Worm (Caenorhabditis elegans) whole organism, L3 larva: ENCODE measurements around the gene srh-92.
"Not testable (repeated sequence)": the region's sequence is repeated elsewhere in the genome, so short reads cannot be mapped to it uniquely, and the experiment has no call there.

ENCODE experiments used
- ZK546.5 ChIP-seq: sonication (generic microtip); optimal IDR thresholded peaks from 2 replicates; lab custom pipeline; 2017; ENCODE audit warnings: missing biosample characterization, missing genetic modification characterization
- aly-2 ChIP-seq: fragments of 150-350 bp; optimal IDR thresholded peaks from 2 replicates; lab custom pipeline; 2014; ENCODE audit warnings: missing biosample characterization, missing genetic modification characterization
- ama-1 ChIP-seq: fragments of 150-350 bp; optimal IDR thresholded peaks from 2 replicates; lab custom pipeline; 2018
- ceh-9 ChIP-seq: sonication (generic microtip); optimal IDR thresholded peaks from 2 replicates; lab custom pipeline; 2018; ENCODE audit warnings: missing biosample characterization, missing genetic modification characterization
- daf-12 ChIP-seq: fragments of 150-350 bp; optimal IDR thresholded peaks from 2 replicates; lab custom pipeline; 2014; ENCODE audit warnings: missing biosample characterization, missing genetic modification reagents, missing genetic modification characterization
- egl-27 ChIP-seq: sonication (generic microtip); optimal IDR thresholded peaks from 4 replicates; lab custom pipeline; 2017; ENCODE audit warnings: missing biosample characterization, missing genetic modification reagents, missing genetic modification characterization
- egl-5 ChIP-seq: fragments of 150-350 bp; optimal IDR thresholded peaks from 2 replicates; lab custom pipeline; 2017; ENCODE audit warnings: missing biosample characterization, missing genetic modification reagents, missing genetic modification characterization, inconsistent platforms
- elt-1 ChIP-seq: fragments of 150-350 bp; optimal IDR thresholded peaks from 2 replicates; lab custom pipeline; 2014; ENCODE audit warnings: missing biosample characterization, missing genetic modification characterization
- elt-2 ChIP-seq: sonication (generic microtip); optimal IDR thresholded peaks from 2 replicates; lab custom pipeline; 2016; ENCODE audit warnings: missing genetic modification reagents, mild to moderate bottlenecking, missing genetic modification characterization, missing compliant biosample characterization
- eor-1 ChIP-seq, 2 experiments: fragments of 150-350 bp; optimal IDR thresholded peaks; 2 replicates each; lab custom pipeline; 2014 to 2018; ENCODE audit warnings: missing biosample characterization in 2 of 2, missing genetic modification characterization in 2 of 2
- fkh-10 ChIP-seq: sonication (generic microtip); optimal IDR thresholded peaks from 2 replicates; lab custom pipeline; 2017; ENCODE audit warnings: missing biosample characterization, missing genetic modification reagents, missing genetic modification characterization
- jun-1 ChIP-seq: fragments of 150-350 bp; optimal IDR thresholded peaks from 2 replicates; lab custom pipeline; 2014; ENCODE audit warnings: missing biosample characterization, missing genetic modification reagents, missing genetic modification characterization
- lin-15B ChIP-seq: fragments of 150-350 bp; optimal IDR thresholded peaks from 2 replicates; lab custom pipeline; 2014; ENCODE audit warnings: missing biosample characterization, missing genetic modification characterization
- lin-39 ChIP-seq: fragments of 150-350 bp; optimal IDR thresholded peaks from 2 replicates; lab custom pipeline; 2018; ENCODE audit warnings: missing biosample characterization, missing genetic modification reagents, missing genetic modification characterization
- lsy-12 ChIP-seq: sonication (generic microtip); optimal IDR thresholded peaks from 2 replicates; lab custom pipeline; 2016; ENCODE audit warnings: mild to moderate bottlenecking, missing genetic modification characterization, missing compliant biosample characterization
- mdl-1 ChIP-seq: fragments of 150-350 bp; optimal IDR thresholded peaks from 2 replicates; lab custom pipeline; 2014; ENCODE audit warnings: missing biosample characterization, missing genetic modification characterization
- mml-1 ChIP-seq: fragments of 150-350 bp; sonication (generic microtip); optimal IDR thresholded peaks from 3 replicates; lab custom pipeline; 2014; ENCODE audit warnings: missing biosample characterization, missing genetic modification characterization
- nfya-1 ChIP-seq: sonication (generic microtip); optimal IDR thresholded peaks from 2 replicates; lab custom pipeline; 2017; ENCODE audit warnings: missing genetic modification characterization, mild to moderate bottlenecking, missing compliant biosample characterization, antibody characterized with exemption, moderate library complexity; ENCODE audit not compliant: insufficient read depth
- nhr-11 ChIP-seq: fragments of 150-350 bp; optimal IDR thresholded peaks from 2 replicates; lab custom pipeline; 2014; ENCODE audit warnings: missing biosample characterization, missing genetic modification characterization
- nhr-12 ChIP-seq: fragments of 150-350 bp; optimal IDR thresholded peaks from 2 replicates; lab custom pipeline; 2014; ENCODE audit warnings: missing biosample characterization, missing genetic modification characterization
- nhr-43 ChIP-seq: sonication (generic microtip); optimal IDR thresholded peaks from 2 replicates; lab custom pipeline; 2016; ENCODE audit warnings: mild to moderate bottlenecking, missing genetic modification characterization, missing compliant biosample characterization; ENCODE audit not compliant: poor library complexity, severe bottlenecking
- nhr-67 ChIP-seq: fragments of 150-350 bp; optimal IDR thresholded peaks from 2 replicates; lab custom pipeline; 2014; ENCODE audit warnings: missing biosample characterization, missing genetic modification characterization
- nhr-76 ChIP-seq: fragments of 150-350 bp; sonication (generic microtip); optimal IDR thresholded peaks from 5 replicates; lab custom pipeline; 2014; ENCODE audit warnings: missing biosample characterization, missing genetic modification characterization
- pha-4 ChIP-seq: fragments of 150-350 bp; optimal IDR thresholded peaks from 2 replicates; lab custom pipeline; 2014; ENCODE audit warnings: missing biosample characterization, missing genetic modification reagents, missing genetic modification characterization
- pqm-1 ChIP-seq: fragments of 150-350 bp; optimal IDR thresholded peaks from 2 replicates; lab custom pipeline; 2017; ENCODE audit warnings: missing biosample characterization, missing genetic modification characterization, inconsistent platforms
- sea-2 ChIP-seq: fragments of 150-350 bp; sonication (generic microtip); optimal IDR thresholded peaks from 4 replicates; lab custom pipeline; 2014; ENCODE audit warnings: missing biosample characterization, missing genetic modification reagents, missing genetic modification characterization
- skn-1 ChIP-seq: fragments of 150-350 bp; optimal IDR thresholded peaks from 2 replicates; lab custom pipeline; 2014; ENCODE audit warnings: missing biosample characterization, missing genetic modification characterization
- snpc-4 ChIP-seq: fragments of 150-350 bp; optimal IDR thresholded peaks from 2 replicates; lab custom pipeline; 2014; ENCODE audit warnings: missing biosample characterization, missing genetic modification characterization
- tbx-2 ChIP-seq: sonication (generic microtip); optimal IDR thresholded peaks from 2 replicates; lab custom pipeline; 2016; ENCODE audit warnings: mild to moderate bottlenecking, missing genetic modification characterization, missing compliant biosample characterization
- unc-39 ChIP-seq: sonication (generic microtip); optimal IDR thresholded peaks from 4 replicates; lab custom pipeline; 2017; ENCODE audit warnings: missing biosample characterization, missing genetic modification characterization
- unc-62 ChIP-seq: fragments of 150-350 bp; sonication (generic microtip); optimal IDR thresholded peaks from 4 replicates; lab custom pipeline; 2014; ENCODE audit warnings: missing biosample characterization, missing genetic modification reagents, missing genetic modification characterization
- zag-1 ChIP-seq: fragments of 150-350 bp; optimal IDR thresholded peaks from 2 replicates; lab custom pipeline; 2014; ENCODE audit warnings: missing biosample characterization, missing genetic modification characterization
- ztf-11 ChIP-seq: fragments of 150-350 bp; optimal IDR thresholded peaks from 2 replicates; lab custom pipeline; 2014; ENCODE audit warnings: missing biosample characterization, missing genetic modification characterization
- ztf-4 ChIP-seq: fragments of 150-350 bp; optimal IDR thresholded peaks from 2 replicates; lab custom pipeline; 2014; ENCODE audit warnings: missing biosample characterization, missing genetic modification characterization

srh-92 gene

DNA sequence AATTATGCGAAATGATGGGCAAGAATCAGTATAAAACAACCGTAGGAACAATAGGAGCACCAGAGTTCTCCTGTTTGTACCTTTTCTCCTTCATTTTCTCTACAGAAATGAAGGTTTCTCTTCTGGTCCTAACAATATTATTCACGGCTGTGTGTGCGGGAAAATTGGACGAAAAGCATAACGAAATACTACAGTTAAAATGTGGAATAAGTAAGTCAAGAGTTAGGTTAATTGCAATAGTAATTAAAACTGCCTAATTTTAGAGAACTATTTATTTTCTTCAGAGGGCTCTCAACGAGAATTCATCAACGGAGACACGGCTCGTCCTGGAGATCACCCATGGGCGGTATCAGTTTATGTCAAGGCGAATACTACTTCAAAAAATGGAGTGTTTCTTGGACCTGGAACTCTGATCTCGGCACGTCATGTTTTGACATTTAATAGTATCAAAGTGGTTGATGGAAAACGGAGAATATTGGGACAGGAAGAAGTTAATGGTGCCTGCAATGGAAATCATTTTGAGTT lies 11.4 kb downstream of the srh-92 start, which contains the start of gene try-12:
try-12 (plus strand) TSS at position 51 of the 525 bp plus-strand sequence.
- TF ChIP-seq nhr-11 (tag; lab: Kevin White, UChicago): no peak
- TF ChIP-seq elt-1 (tag; lab: Kevin White, UChicago): no peak
- no peak for TF ChIP-seq daf-12 (tag; lab: Kevin White, UChicago)
- TF ChIP-seq mml-1 (tag; lab: Kevin White, UChicago): no peak
- TF ChIP-seq fkh-10 (GFP tag; lab: Kevin White, UChicago): no peak
- TF ChIP-seq jun-1 (tag; lab: Kevin White, UChicago): no peak
- no peak for TF ChIP-seq egl-5
- no peak for TF ChIP-seq unc-39 (tag; lab: Kevin White, UChicago)
- no peak for TF ChIP-seq pha-4 (tag; lab: Kevin White, UChicago)
- TF ChIP-seq egl-27: no peak
- TF ChIP-seq ztf-4 (tag; lab: Kevin White, UChicago): no peak
- no peak for TF ChIP-seq lin-39 (tag; lab: Kevin White, UChicago)
- no peak for TF ChIP-seq elt-2 (tag; lab: Kevin White, UChicago)
- no peak for TF ChIP-seq eor-1 (tag; optimal IDR thresholded peaks at IDR 0.05; lab: Kevin White, UChicago)
- TF ChIP-seq lsy-12: no peak
- no peak for TF ChIP-seq pqm-1
- no peak for TF ChIP-seq ceh-9 (tag; lab: Kevin White, UChicago)
- no peak for TF ChIP-seq unc-62 (GFP tag; lab: Kevin White, UChicago)
- no peak for TF ChIP-seq nhr-12 (tag; lab: Kevin White, UChicago)
- TF ChIP-seq zag-1 (tag; lab: Kevin White, UChicago): no peak

DNA sequence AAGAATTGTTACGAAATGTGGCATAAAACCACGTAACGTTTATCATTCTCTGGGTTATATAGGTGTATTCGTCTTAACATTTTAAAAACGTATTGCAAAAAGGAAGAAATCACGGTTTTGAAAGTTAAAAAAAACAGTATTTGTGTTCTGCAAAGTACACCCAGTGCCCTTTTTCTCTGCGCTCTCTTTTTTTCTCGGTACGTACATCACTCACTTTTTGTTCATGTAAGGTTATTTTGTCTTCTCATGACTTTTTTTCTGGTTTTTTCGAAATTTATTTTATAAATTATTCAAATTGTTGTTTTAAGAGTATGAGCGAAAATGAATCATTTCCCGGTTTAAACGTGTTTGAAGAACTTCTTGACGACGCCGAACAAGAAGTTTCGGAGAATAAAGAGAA lies 13.8 kb downstream of the srh-92 start, which contains the start of gene F25E5.5:
F25E5.5 (plus strand) TSS at position 301 of the 400 bp plus-strand sequence.
- TF ChIP-seq skn-1 (tag; lab: Kevin White, UChicago): no peak
- no peak for TF ChIP-seq sea-2 (GFP tag; lab: Kevin White, UChicago)
- TF ChIP-seq nfya-1 (tag; lab: Kevin White, UChicago): no peak
- TF ChIP-seq ztf-11: no peak
- TF ChIP-seq snpc-4 (tag; lab: Kevin White, UChicago): no peak
- TF ChIP-seq egl-5: no peak

- TF ChIP-seq ZK546.5, nhr-43, tbx-2 (tag; lab: Kevin White, UChicago): not testable (repeated sequence)
Measured at ce11 chrV:7444331-7444730, 16.5 kb downstream of the srh-92 start, which contains the start of gene nhr-141. Gene nhr-141 (plus strand): TSS chrV:7444661.

- TF ChIP-seq lin-15B (tag; lab: Kevin White, UChicago): no peak
- TF ChIP-seq elt-1 (tag; lab: Kevin White, UChicago): no peak
- no peak for TF ChIP-seq ama-1 (lab: Kevin White, UChicago)
- no peak for TF ChIP-seq nhr-43 (tag; lab: Kevin White, UChicago)
- TF ChIP-seq ceh-9 (tag; lab: Kevin White, UChicago): no peak
- no peak for TF ChIP-seq mdl-1
- no peak for TF ChIP-seq egl-27
- no peak for TF ChIP-seq mml-1 (tag; lab: Kevin White, UChicago)
- no peak for TF ChIP-seq zag-1 (tag; lab: Kevin White, UChicago)
- no peak for TF ChIP-seq fkh-10 (GFP tag; lab: Kevin White, UChicago)
- no peak for TF ChIP-seq nhr-67 (tag; lab: Kevin White, UChicago)
- TF ChIP-seq nfya-1 (tag; lab: Kevin White, UChicago): no peak
- TF ChIP-seq nhr-76 (tag; lab: Kevin White, UChicago): no peak
- TF ChIP-seq unc-62 (GFP tag; lab: Kevin White, UChicago): no peak
- TF ChIP-seq lsy-12: no peak
- no peak for TF ChIP-seq unc-39 (tag; lab: Kevin White, UChicago)
- TF ChIP-seq elt-2 (tag; lab: Kevin White, UChicago): no peak
- TF ChIP-seq pha-4 (tag; lab: Kevin White, UChicago): no peak
- no peak for TF ChIP-seq lin-39 (tag; lab: Kevin White, UChicago)
- TF ChIP-seq aly-2 (tag; lab: Kevin White, UChicago): no peak
- TF ChIP-seq, all 47 proteins: peak for 0
Measured at ce11 chrV:7439807-7440206, 21.0 kb downstream of the srh-92 start, which contains the start of gene try-13. Gene try-13 (plus strand): TSS chrV:7440107.
